Worm (Caenorhabditis elegans) whole organism, early embryonic: ENCODE measurements around the gene cyp-33C4.

Source experiments
- B0310.2 ChIP-seq: sonication (generic microtip); optimal IDR thresholded peaks from 2 replicates; lab custom pipeline; 2016; ENCODE audit warnings: mild to moderate bottlenecking, missing genetic modification characterization, missing compliant biosample characterization
- F13C5.2 ChIP-seq: sonication (generic microtip); optimal IDR thresholded peaks from 2 replicates; lab custom pipeline; 2017; ENCODE audit warnings: mild to moderate bottlenecking, missing genetic modification characterization, inconsistent platforms, missing compliant biosample characterization
- aly-1 ChIP-seq: sonication (generic microtip); optimal IDR thresholded peaks from 2 replicates; lab custom pipeline; 2016; ENCODE audit warnings: missing genetic modification characterization, missing compliant biosample characterization
- ama-1 ChIP-seq: fragments of 150-350 bp; optimal IDR thresholded peaks from 2 replicates; lab custom pipeline; 2014
- ceh-13 ChIP-seq: fragments of 200-800 bp; sonication (Bioruptor generic); optimal IDR thresholded peaks from 2 replicates; lab custom pipeline; 2018; ENCODE audit warnings: mild to moderate bottlenecking, missing genetic modification characterization, missing compliant biosample characterization
- ceh-36 ChIP-seq: sonication (generic microtip); optimal IDR thresholded peaks from 2 replicates; lab custom pipeline; 2016; ENCODE audit warnings: missing genetic modification characterization, inconsistent platforms, missing compliant biosample characterization
- ets-7 ChIP-seq: sonication (generic microtip); optimal IDR thresholded peaks from 2 replicates; lab custom pipeline; 2016; ENCODE audit warnings: missing genotype, missing genetic modification characterization, missing compliant biosample characterization
- flt-1 ChIP-seq: fragments of 200-800 bp; sonication (Bioruptor generic); IDR thresholded peaks from 2 replicates; pipeline ENCODE4 v1.3.6; 2022; ENCODE audit warnings: missing genetic modification characterization, missing compliant biosample characterization
- hmbx-1 ChIP-seq: sonication (generic microtip); optimal IDR thresholded peaks from 2 replicates; lab custom pipeline; 2016; ENCODE audit warnings: mild to moderate bottlenecking, missing genetic modification characterization, missing compliant biosample characterization
- hmg-4 ChIP-seq: fragments of 200-800 bp; sonication (Bioruptor generic); optimal IDR thresholded peaks from 2 replicates; lab custom pipeline; 2018; ENCODE audit warnings: mild to moderate bottlenecking, missing genetic modification characterization, missing compliant biosample characterization
- hnd-1 ChIP-seq: sonication (generic microtip); optimal IDR thresholded peaks from 2 replicates; lab custom pipeline; 2016; ENCODE audit warnings: missing genetic modification characterization, missing compliant biosample characterization
- pes-1 ChIP-seq: fragments of 200-800 bp; sonication (Bioruptor generic); IDR thresholded peaks from 2 replicates; pipeline ENCODE4 v1.3.6; 2022; ENCODE audit warnings: missing genetic modification reagents, missing genetic modification characterization, missing compliant biosample characterization
- scrt-1 ChIP-seq: fragments of 200-800 bp; sonication (Bioruptor generic); IDR thresholded peaks from 2 replicates; pipeline ENCODE4 v1.3.6; 2022; ENCODE audit warnings: missing genetic modification characterization, missing compliant biosample characterization
- sea-1 ChIP-seq: fragments of 200-800 bp; sonication (Bioruptor generic); conservative IDR thresholded peaks from 2 replicates; pipeline ENCODE4 v1.3.6; 2022; ENCODE audit warnings: missing genetic modification characterization, missing compliant biosample characterization
- tbx-11 ChIP-seq: fragments of 200-800 bp; sonication (Bioruptor generic); IDR thresholded peaks from 2 replicates; pipeline ENCODE4 v1.3.6; 2022; ENCODE audit warnings: missing genetic modification characterization, missing compliant biosample characterization
- tbx-37 ChIP-seq: fragments of 200-800 bp; sonication (Bioruptor generic); conservative IDR thresholded peaks from 2 replicates; pipeline ENCODE4 v1.3.6; 2022; ENCODE audit warnings: missing genetic modification reagents, missing genetic modification characterization, missing compliant biosample characterization
- tra-4 ChIP-seq: sonication (generic microtip); optimal IDR thresholded peaks from 2 replicates; lab custom pipeline; 2017; ENCODE audit warnings: missing genetic modification characterization, missing compliant biosample characterization

cyp-33C4 gene

ce11 chrV:2235848-2236247 lies at the start of gene cyp-33C4:
Gene cyp-33C4, plus strand, starts transcription at chrV:2236140.
- TF ChIP-seq aly-1 (tag; lab: Kevin White, UChicago) = no peak
- TF ChIP-seq scrt-1 (GFP tag; lab: Robert Waterston, UW) = no peak
- TF ChIP-seq ets-7 = no peak
- TF ChIP-seq hmbx-1 (tag; lab: Kevin White, UChicago) = no peak
- TF ChIP-seq flt-1 = no peak
- no peak for TF ChIP-seq pes-1 (GFP tag; lab: Robert Waterston, UW)
- no peak for TF ChIP-seq B0310.2 (tag; lab: Kevin White, UChicago)
- TF ChIP-seq hnd-1 (tag; lab: Kevin White, UChicago) = no peak
- TF ChIP-seq tra-4 (tag; lab: Kevin White, UChicago) = no peak
- no peak for TF ChIP-seq ceh-13 (GFP tag; lab: Kevin White, UChicago)
- no peak for TF ChIP-seq tbx-37
- TF ChIP-seq ama-1 (lab: Kevin White, UChicago) = no peak
- TF ChIP-seq F13C5.2 (tag; lab: Kevin White, UChicago) = no peak
- TF ChIP-seq hmg-4 (GFP tag; lab: Kevin White, UChicago) = no peak

ce11 chrV:2187864-2188345 lies 48.0 kb upstream of the cyp-33C4 start, which contains the start of gene Y5H2B.3:
Gene Y5H2B.3, plus strand, starts transcription at chrV:2188295.
- TF ChIP-seq B0310.2 (tag; lab: Kevin White, UChicago) (no peak), ets-7 (no peak), pes-1 (GFP tag; lab: Robert Waterston, UW) (no peak), scrt-1 (GFP tag; lab: Robert Waterston, UW) (no peak), sea-1 (GFP tag; lab: Robert Waterston, UW) (no peak), tbx-11 (GFP tag; lab: Robert Waterston, UW) (no peak), aly-1 (tag; lab: Kevin White, UChicago) (no peak), hmbx-1 (tag; lab: Kevin White, UChicago) (no peak), ceh-13 (GFP tag; lab: Kevin White, UChicago) (no peak), F13C5.2 (tag; lab: Kevin White, UChicago) (no peak), flt-1 (no peak)

- TF ChIP-seq flt-1 (no peak), aly-1 (tag; lab: Kevin White, UChicago) (no peak), tbx-11 (GFP tag; lab: Robert Waterston, UW) (no peak), hmg-4 (GFP tag; lab: Kevin White, UChicago) (no peak), pes-1 (GFP tag; lab: Robert Waterston, UW) (no peak), tbx-37 (no peak), hmbx-1 (tag; lab: Kevin White, UChicago) (no peak)
These were observed 45.6 kb upstream of the cyp-33C4 start for ce11 chrV:2190383-2190782.

- TF ChIP-seq tbx-37 (no peak), hmbx-1 (tag; lab: Kevin White, UChicago) (no peak), ama-1 (lab: Kevin White, UChicago) (no peak), aly-1 (tag; lab: Kevin White, UChicago) (no peak), tbx-11 (GFP tag; lab: Robert Waterston, UW) (no peak), tra-4 (tag; lab: Kevin White, UChicago) (no peak)
These were observed 44.8 kb upstream of the cyp-33C4 start, which contains the start of gene srbc-42 for ce11 chrV:2191122-2191521. Gene srbc-42, minus strand, starts transcription at chrV:2191222.

ce11 chrV:2192117-2192516 lies 43.8 kb upstream of the cyp-33C4 start, which contains the start of gene nhr-13:
Gene nhr-13, plus strand, starts transcription at chrV:2192485.
- no peak for TF ChIP-seq flt-1
- no peak for TF ChIP-seq tbx-37
- TF ChIP-seq tra-4 (tag; lab: Kevin White, UChicago) = no peak
- no peak for TF ChIP-seq pes-1 (GFP tag; lab: Robert Waterston, UW)

DNA sequence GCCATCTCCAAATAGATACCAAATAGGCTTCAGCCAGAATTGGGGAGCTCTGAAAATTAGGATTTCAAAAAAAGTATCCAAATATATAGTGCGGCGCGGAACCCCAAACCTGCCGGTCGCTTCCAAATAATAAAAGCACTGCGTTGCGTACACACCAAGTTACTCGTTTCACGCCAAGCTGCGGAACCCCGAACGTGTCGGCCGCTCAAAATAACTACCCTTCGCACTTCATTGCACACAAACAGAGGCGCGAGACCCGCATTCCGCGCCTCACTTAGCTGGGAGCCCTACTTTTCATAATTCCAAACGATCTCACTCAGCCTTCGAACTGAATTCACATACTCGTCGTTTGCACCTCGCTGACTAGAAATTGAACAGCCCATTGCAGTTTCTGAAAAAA lies 36.3 kb upstream of the cyp-33C4 start:
- TF ChIP-seq tbx-37 (no peak), pes-1 (GFP tag; lab: Robert Waterston, UW) (no peak), tbx-11 (GFP tag; lab: Robert Waterston, UW) (no peak), hnd-1 (tag; lab: Kevin White, UChicago) (no peak), ama-1 (lab: Kevin White, UChicago) (no peak), ceh-36 (tag; lab: Kevin White, UChicago) (no peak), hmbx-1 (tag; lab: Kevin White, UChicago) (no peak), aly-1 (tag; lab: Kevin White, UChicago) (no peak), flt-1 (no peak), ceh-13 (GFP tag; lab: Kevin White, UChicago) (no peak), B0310.2 (tag; lab: Kevin White, UChicago) (no peak)

ce11 chrV:2200402-2200801 lies 35.5 kb upstream of the cyp-33C4 start:
- TF ChIP-seq ets-7 = no peak
- TF ChIP-seq hmbx-1 (tag; lab: Kevin White, UChicago) = no peak
- no peak for TF ChIP-seq flt-1
- TF ChIP-seq ceh-36 (tag; lab: Kevin White, UChicago) = no peak
- TF ChIP-seq F13C5.2 (tag; lab: Kevin White, UChicago) = no peak
- no peak for TF ChIP-seq hmg-4 (GFP tag; lab: Kevin White, UChicago)
- TF ChIP-seq tra-4 (tag; lab: Kevin White, UChicago) = no peak

- TF ChIP-seq ets-7 = no peak
- no peak for TF ChIP-seq ceh-13 (GFP tag; lab: Kevin White, UChicago)
- TF ChIP-seq tbx-11 (GFP tag; lab: Robert Waterston, UW) = no peak
- no peak for TF ChIP-seq hnd-1 (tag; lab: Kevin White, UChicago)
- TF ChIP-seq F13C5.2 (tag; lab: Kevin White, UChicago) = no peak
- no peak for TF ChIP-seq tbx-37
- TF ChIP-seq B0310.2 (tag; lab: Kevin White, UChicago) = no peak
- TF ChIP-seq pes-1 (GFP tag; lab: Robert Waterston, UW) = no peak
- TF ChIP-seq flt-1 = no peak
- no peak for TF ChIP-seq aly-1 (tag; lab: Kevin White, UChicago)
- no peak for TF ChIP-seq hmg-4 (GFP tag; lab: Kevin White, UChicago)
- no peak for TF ChIP-seq ama-1 (lab: Kevin White, UChicago)
These were observed 34.7 kb upstream of the cyp-33C4 start, which contains the start of gene cyp-32B1 for ce11 chrV:2201240-2201639. Gene cyp-32B1, minus strand, starts transcription at chrV:2201415.
